Fruit fly (Drosophila melanogaster) whole organism, adult: Measurements from ENCODE around the gene CG34301.

ENCODE experiments used
- CG11617 ChIP-seq: fragments of 200-800 bp; sonication (Bioruptor generic); optimal IDR thresholded peaks from 2 replicates; lab custom pipeline; 2017; ENCODE audit warnings: mild to moderate bottlenecking, missing biosample characterization, missing genetic modification reagents, missing genetic modification characterization
- CG12768 ChIP-seq: fragments of 200-800 bp; sonication (Bioruptor generic); optimal IDR thresholded peaks from 2 replicates; lab custom pipeline; 2017; ENCODE audit warnings: missing biosample characterization, missing genetic modification characterization, mild to moderate bottlenecking, moderate library complexity, missing genetic modification reagents
- CG14711 ChIP-seq: fragments of 200-800 bp; sonication (Bioruptor generic); optimal IDR thresholded peaks from 2 replicates; lab custom pipeline; 2018; ENCODE audit warnings: missing biosample characterization, mild to moderate bottlenecking, missing genetic modification characterization, moderate library complexity
- CG1620 ChIP-seq: fragments of 200-800 bp; sonication (Bioruptor generic); optimal IDR thresholded peaks from 2 replicates; lab custom pipeline; 2016; ENCODE audit warnings: missing biosample characterization, missing genetic modification characterization
- CG33017 ChIP-seq: fragments of 200-800 bp; sonication (Bioruptor generic); optimal IDR thresholded peaks from 2 replicates; lab custom pipeline; 2018; ENCODE audit warnings: missing biosample characterization, mild to moderate bottlenecking, missing genetic modification characterization, moderate library complexity
- CG5204 ChIP-seq: fragments of 200-800 bp; sonication (Bioruptor generic); optimal IDR thresholded peaks from 2 replicates; lab custom pipeline; 2016; ENCODE audit warnings: missing biosample characterization, missing genetic modification characterization
- CG7045 ChIP-seq: fragments of 200-800 bp; sonication (Bioruptor generic); optimal IDR thresholded peaks from 2 replicates; lab custom pipeline; 2017; ENCODE audit warnings: missing biosample characterization, mild to moderate bottlenecking, missing genetic modification characterization
- CG7101 ChIP-seq: fragments of 200-800 bp; sonication (Bioruptor generic); optimal IDR thresholded peaks from 2 replicates; lab custom pipeline; 2018; ENCODE audit warnings: missing biosample characterization, mild to moderate bottlenecking, missing genetic modification characterization, moderate library complexity
- Clk ChIP-seq: fragments of 200-800 bp; sonication (Bioruptor generic); optimal IDR thresholded peaks from 2 replicates; lab custom pipeline; 2017; ENCODE audit warnings: missing biosample characterization, missing genetic modification characterization
- Crg-1 ChIP-seq: fragments of 200-800 bp; sonication (Bioruptor generic); optimal IDR thresholded peaks from 2 replicates; lab custom pipeline; 2016; ENCODE audit warnings: missing biosample characterization, missing genetic modification characterization
- Hr96 ChIP-seq: fragments of 200-800 bp; sonication (Bioruptor generic); optimal IDR thresholded peaks from 2 replicates; lab custom pipeline; 2016; ENCODE audit warnings: missing biosample characterization, missing genetic modification characterization
- Mnt ChIP-seq: fragments of 200-800 bp; sonication (Bioruptor generic); optimal IDR thresholded peaks from 2 replicates; lab custom pipeline; 2016; ENCODE audit warnings: missing biosample characterization, mild to moderate bottlenecking, missing genetic modification characterization
- bab1 ChIP-seq: fragments of 200-800 bp; sonication (Bioruptor generic); optimal IDR thresholded peaks from 3 replicates; lab custom pipeline; 2019; ENCODE audit warnings: missing biosample characterization, mild to moderate bottlenecking, missing genetic modification characterization, moderate library complexity
- cic ChIP-seq: fragments of 200-800 bp; sonication (Bioruptor generic); optimal IDR thresholded peaks from 2 replicates; lab custom pipeline; 2017; ENCODE audit warnings: missing biosample characterization, mild to moderate bottlenecking, missing genetic modification characterization, moderate library complexity
- cnc ChIP-seq, 2 experiments: fragments of >200 bp; optimal IDR thresholded peaks; 2 replicates each; lab custom pipeline; 2017
- kay ChIP-seq: fragments of 200-800 bp; sonication (Bioruptor generic); peaks from one replicate; lab custom pipeline; 2016; ENCODE audit warnings: missing biosample characterization, missing genetic modification characterization, borderline replicate concordance
- ovo ChIP-seq: fragments of 200-800 bp; sonication (Bioruptor generic); optimal IDR thresholded peaks from 2 replicates; lab custom pipeline; 2016; ENCODE audit warnings: missing biosample characterization, missing genetic modification characterization
- pad ChIP-seq: fragments of 200-800 bp; sonication (Bioruptor generic); optimal IDR thresholded peaks from 3 replicates; lab custom pipeline; 2017; ENCODE audit warnings: missing biosample characterization, missing genetic modification characterization, mild to moderate bottlenecking, moderate library complexity, missing genetic modification reagents
- tj ChIP-seq: fragments of 200-800 bp; sonication (Bioruptor generic); optimal IDR thresholded peaks from 3 replicates; lab custom pipeline; 2017; ENCODE audit warnings: missing biosample characterization, mild to moderate bottlenecking, missing genetic modification characterization, moderate library complexity
- toe ChIP-seq: fragments of 200-800 bp; sonication (Bioruptor generic); optimal IDR thresholded peaks from 2 replicates; lab custom pipeline; 2016; ENCODE audit warnings: missing biosample characterization, missing genetic modification characterization

The CG34301 gene

DNA sequence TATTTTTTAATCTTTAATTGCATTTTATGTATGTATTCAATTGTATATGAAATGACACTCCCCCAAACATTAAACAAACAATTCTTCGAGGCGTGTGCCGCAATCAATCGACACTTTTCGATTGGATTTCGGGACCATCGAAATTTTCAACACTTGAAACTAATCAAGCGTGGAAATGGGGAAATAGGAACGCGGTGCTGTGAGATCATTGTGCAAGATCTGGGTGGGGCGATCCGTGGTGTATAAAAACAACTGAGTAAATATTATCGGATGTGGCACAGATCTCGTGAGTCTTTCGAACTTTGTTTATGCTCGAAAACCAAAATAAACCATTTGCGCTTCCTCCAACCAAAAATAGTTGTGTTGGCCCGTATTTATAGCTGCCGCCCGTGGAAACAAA, 32.0 kb upstream of the CG34301 start:
- TF ChIP-seq kay (GFP tag; lab: Kevin White, UChicago) (no peak), Hr96 (GFP tag; lab: Kevin White, UChicago) (no peak), CG7045 (GFP tag; lab: Kevin White, UChicago) (no peak), cnc (optimal IDR thresholded peaks at IDR 0.05; lab: Kevin White, UChicago) (no peak), Mnt (GFP tag; lab: Kevin White, UChicago) (no peak), CG5204 (GFP tag; lab: Kevin White, UChicago) (no peak), pad (GFP tag; lab: Kevin White, UChicago) (no peak), CG11617 (GFP tag; lab: Kevin White, UChicago) (no peak)

DNA sequence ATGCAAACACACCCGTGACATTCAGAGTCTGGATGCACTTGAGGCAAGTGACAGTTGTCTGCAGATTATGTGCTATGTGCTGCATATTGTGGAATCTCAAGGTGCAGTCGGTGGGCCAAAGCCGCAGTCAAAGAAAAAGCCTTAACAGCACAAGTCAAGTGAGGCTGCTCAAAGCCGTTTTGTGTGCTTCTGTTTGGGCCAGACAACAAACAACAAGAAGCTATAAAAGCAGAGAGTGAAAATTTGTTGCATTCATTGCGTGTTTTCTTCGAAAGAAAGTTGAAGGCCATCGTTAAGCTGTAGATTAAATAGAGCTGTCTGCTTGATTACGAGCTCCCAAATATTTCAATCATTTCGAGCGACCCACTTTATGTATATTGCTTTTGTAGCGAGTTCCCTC, 31.3 kb upstream of the CG34301 start:
- TF ChIP-seq tj (no peak), kay (GFP tag; lab: Kevin White, UChicago) (no peak), CG11617 (GFP tag; lab: Kevin White, UChicago) (no peak), ovo (GFP tag; lab: Kevin White, UChicago) (no peak), cic (GFP tag; lab: Kevin White, UChicago) (no peak), CG12768 (GFP tag; lab: Kevin White, UChicago) (no peak), CG1620 (GFP tag; lab: Kevin White, UChicago) (no peak), cnc (optimal IDR thresholded peaks at IDR 0.05; lab: Kevin White, UChicago) (no peak), CG33017 (tag; lab: Kevin White, UChicago) (no peak), pad (GFP tag; lab: Kevin White, UChicago) (no peak), CG7045 (GFP tag; lab: Kevin White, UChicago) (no peak), CG7101 (tag; lab: Kevin White, UChicago) (no peak)

DNA sequence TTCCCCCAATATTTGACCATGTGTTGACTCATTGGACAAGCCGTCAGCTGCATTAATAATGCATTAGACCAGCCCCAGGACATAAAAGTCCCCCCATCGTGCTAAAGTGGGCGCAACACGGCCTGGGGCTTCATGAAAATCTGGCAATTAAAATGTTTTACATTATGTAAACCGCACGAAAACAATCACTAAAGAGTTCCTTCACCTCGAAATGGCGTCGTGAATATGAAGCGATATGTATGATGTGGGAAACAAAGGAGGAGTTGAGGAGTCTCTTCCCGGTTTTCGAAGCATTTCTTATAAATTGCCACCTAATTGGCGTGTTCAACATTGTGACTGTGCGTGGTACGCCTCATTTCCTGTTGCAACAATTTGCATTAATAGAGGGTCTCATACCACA, 30.6 kb upstream of the CG34301 start:
- no peak for TF ChIP-seq tj
- TF ChIP-seq CG14711 (tag; lab: Kevin White, UChicago): no peak
- TF ChIP-seq toe (GFP tag; lab: Kevin White, UChicago): no peak

DNA sequence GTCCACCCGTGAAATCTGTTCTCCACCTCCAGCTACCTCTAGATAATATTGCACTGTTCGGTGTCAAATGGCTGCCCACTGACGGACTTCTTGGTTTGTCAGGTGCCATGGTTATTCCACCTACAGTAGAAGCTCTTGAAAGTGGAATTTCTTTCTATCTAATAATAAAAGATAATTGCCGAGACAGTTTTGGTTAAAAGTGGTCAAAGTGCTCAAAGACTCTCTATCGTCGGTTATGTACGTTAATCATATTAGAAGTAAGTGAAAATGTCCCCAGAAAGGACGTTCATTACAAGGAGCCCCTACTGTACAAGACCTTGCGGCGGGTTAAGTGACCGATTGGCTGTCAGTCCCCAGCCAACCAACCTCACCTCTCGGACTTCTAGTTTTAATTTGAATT, 29.0 kb upstream of the CG34301 start:
- TF ChIP-seq bab1 (GFP tag; lab: Kevin White, UChicago) (peak; percentile 66), CG12768 (GFP tag; lab: Kevin White, UChicago) (peak; percentile 22), CG7101 (tag; lab: Kevin White, UChicago) (peak; percentile 22), CG1620 (GFP tag; lab: Kevin White, UChicago) (no peak), Hr96 (GFP tag; lab: Kevin White, UChicago) (peak; percentile 20), CG7045 (GFP tag; lab: Kevin White, UChicago) (no peak), Mnt (GFP tag; lab: Kevin White, UChicago) (peak; percentile 3)

DNA sequence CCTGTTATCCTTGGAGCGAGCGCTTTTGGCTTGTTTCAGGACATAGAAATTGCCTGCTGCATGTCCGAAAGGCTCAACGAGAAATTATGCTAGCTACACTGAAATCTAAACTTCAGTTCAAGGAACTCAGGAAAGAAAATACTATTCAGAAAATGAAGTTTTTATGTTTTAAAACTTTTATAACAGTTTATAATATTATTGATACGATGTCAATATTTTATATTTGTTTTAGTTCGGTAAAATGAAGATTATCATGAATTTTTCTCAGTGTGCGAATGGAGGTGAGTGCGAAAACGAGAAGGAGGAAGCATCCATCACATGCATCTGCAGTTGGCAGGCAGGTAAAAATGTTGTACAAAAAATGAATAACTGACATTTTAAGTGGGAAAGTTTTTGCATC, 26.9 kb upstream of the CG34301 start:
- TF ChIP-seq bab1 (GFP tag; lab: Kevin White, UChicago): peak; percentile 73
- TF ChIP-seq toe (GFP tag; lab: Kevin White, UChicago): no peak
- peak; percentile 34 for TF ChIP-seq CG7101 (tag; lab: Kevin White, UChicago)
- peak; percentile 38 for TF ChIP-seq CG5204 (GFP tag; lab: Kevin White, UChicago)
- TF ChIP-seq CG7045 (GFP tag; lab: Kevin White, UChicago): no peak
- TF ChIP-seq CG14711 (tag; lab: Kevin White, UChicago): peak; percentile 54
- TF ChIP-seq cic (GFP tag; lab: Kevin White, UChicago): no peak
- TF ChIP-seq ovo (GFP tag; lab: Kevin White, UChicago): peak; percentile 47
- TF ChIP-seq CG33017 (tag; lab: Kevin White, UChicago): peak; percentile 63
- no peak for TF ChIP-seq kay (GFP tag; lab: Kevin White, UChicago)

DNA sequence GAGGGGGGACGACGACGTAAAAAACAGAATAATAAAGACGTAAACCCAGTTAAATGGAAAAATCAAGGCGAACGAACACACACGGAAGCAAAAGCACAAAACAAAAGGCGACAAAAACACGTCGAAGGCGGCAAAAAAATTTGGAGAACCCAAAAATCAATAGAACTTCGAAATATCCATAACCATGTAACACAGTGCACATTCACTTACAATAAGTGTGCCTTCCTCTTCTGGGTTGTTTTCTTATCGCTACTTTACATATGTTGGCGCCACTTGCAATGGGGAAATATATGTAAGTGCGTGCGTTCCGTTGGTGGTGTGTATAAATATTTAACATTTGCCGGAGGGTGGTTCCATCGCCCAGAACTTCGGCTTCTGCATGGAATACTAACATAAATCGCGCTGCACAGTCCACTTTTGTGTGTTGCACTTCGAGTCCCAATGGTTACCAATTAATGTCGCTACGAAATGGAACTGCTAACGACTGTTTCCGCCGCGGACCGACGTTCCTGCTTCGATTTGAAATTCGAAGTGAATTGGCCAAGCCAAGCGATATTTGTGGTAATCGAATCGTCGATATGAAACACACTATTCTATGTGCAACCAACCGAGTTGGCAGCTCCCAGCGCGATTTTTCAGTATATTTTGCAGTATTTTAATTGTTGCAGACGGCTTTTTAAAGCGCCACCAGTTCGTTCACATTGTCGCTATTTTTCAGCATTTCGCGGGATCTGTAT, 25.9 kb upstream of the CG34301 start, which contains the start of the genes CG9801 and Nasp:
Gene CG9801 (minus strand): TSS at position 542 of the 737 bp plus-strand sequence.
Gene Nasp (plus strand): TSS at position 665 of the 737 bp plus-strand sequence.
- TF ChIP-seq pad (GFP tag; lab: Kevin White, UChicago) (peak; percentile 18), toe (GFP tag; lab: Kevin White, UChicago) (no peak), CG12768 (GFP tag; lab: Kevin White, UChicago) (peak; percentile 38), Crg-1 (GFP tag; lab: Kevin White, UChicago) (peak; percentile 42), CG1620 (GFP tag; lab: Kevin White, UChicago) (peak; percentile 28), ovo (GFP tag; lab: Kevin White, UChicago) (no peak), CG11617 (GFP tag; lab: Kevin White, UChicago) (no peak), Mnt (GFP tag; lab: Kevin White, UChicago) (peak; percentile 19), CG7101 (tag; lab: Kevin White, UChicago) (peak; percentile 30), cic (GFP tag; lab: Kevin White, UChicago) (no peak), cnc (optimal IDR thresholded peaks at IDR 0.05; lab: Kevin White, UChicago) (no peak), CG14711 (tag; lab: Kevin White, UChicago) (peak; percentile 9), CG7045 (GFP tag; lab: Kevin White, UChicago) (no peak), Clk (no peak), bab1 (GFP tag; lab: Kevin White, UChicago) (peak; percentile 57)
